Worm (Caenorhabditis elegans): ENCODE measurements around the gene clec-151.

DNA sequence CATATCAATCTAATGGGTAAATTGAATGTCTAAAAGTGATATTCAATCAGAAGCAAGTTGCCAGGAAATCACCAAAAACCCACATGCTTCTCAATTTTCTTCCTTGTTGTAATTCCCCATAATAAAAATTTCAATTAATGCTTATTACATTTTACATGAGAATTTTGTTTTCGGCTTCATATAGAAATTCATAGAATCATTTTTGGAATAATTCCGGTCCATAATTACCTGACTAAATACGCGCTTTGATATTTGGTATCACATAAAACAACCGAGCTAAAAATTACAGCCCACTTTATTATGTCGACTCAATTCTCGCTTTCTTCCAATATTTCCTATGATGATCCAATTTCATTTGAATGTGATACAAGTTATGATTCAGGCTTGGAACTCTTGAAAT is 43.7 kb downstream of the clec-151 start, which contains the start of gene srg-13:
- TF ChIP-seq T07F8.4 (tag; optimal IDR thresholded peaks at IDR 0.05), result no peak
- no peak for TF ChIP-seq chd-7 (tag; optimal IDR thresholded peaks at IDR 0.05)
- TF ChIP-seq F57C9.4 (tag; optimal IDR thresholded peaks at IDR 0.05), result no peak
- TF ChIP-seq lir-1 (GFP tag; conservative IDR thresholded peaks at IDR 0.05), result no peak
- TF ChIP-seq let-607 (tag; optimal IDR thresholded peaks at IDR 0.05), result no peak
- no peak for TF ChIP-seq lsy-27 (tag; optimal IDR thresholded peaks at IDR 0.05; ENCODE audit: borderline replicate concordance, insufficient read depth)
- TF ChIP-seq snpc-4 (GFP tag; optimal IDR thresholded peaks at IDR 0.05), result no peak
- no peak for TF ChIP-seq snpc-4 (tag; optimal IDR thresholded peaks at IDR 0.05)
- TF ChIP-seq nhr-27 (tag; optimal IDR thresholded peaks at IDR 0.05), result no peak
- TF ChIP-seq B0261.1 (tag; optimal IDR thresholded peaks at IDR 0.05), result no peak

Data from whole organism, young adult.